Fruit fly (Drosophila melanogaster) whole organism, wandering third instar larva: ENCODE measurements around the gene CG8319.

Source experiments
- Abd-B ChIP-seq: fragments of >200 bp; optimal IDR thresholded peaks from 2 replicates; lab custom pipeline; 2017; ENCODE audit warnings: missing biosample characterization, missing genetic modification characterization
- Dfd ChIP-seq: fragments of >200 bp; optimal IDR thresholded peaks from 2 replicates; lab custom pipeline; 2017; ENCODE audit warnings: missing biosample characterization, missing genetic modification characterization
- HLH106 ChIP-seq: fragments of 200-800 bp; optimal IDR thresholded peaks from 3 replicates; lab custom pipeline; 2019; ENCODE audit warnings: missing biosample characterization, mild to moderate bottlenecking, missing genetic modification characterization, moderate library complexity
- Hr83 ChIP-seq: fragments of 200-300 bp; sonication (Bioruptor generic); optimal IDR thresholded peaks from 2 replicates; lab custom pipeline; 2016; ENCODE audit warnings: missing biosample characterization, mild to moderate bottlenecking, missing genetic modification characterization, moderate library complexity; ENCODE audit not compliant: poor library complexity, severe bottlenecking
- Mio ChIP-seq: sonication (Bioruptor generic); optimal IDR thresholded peaks from 2 replicates; lab custom pipeline; 2016; ENCODE audit warnings: missing biosample characterization, missing genetic modification characterization
- OdsH ChIP-seq: fragments of 200-800 bp; sonication (Bioruptor generic); optimal IDR thresholded peaks from 2 replicates; lab custom pipeline; 2016; ENCODE audit warnings: missing biosample characterization, mild to moderate bottlenecking, missing genetic modification characterization
- brk ChIP-seq: fragments of 200-800 bp; sonication (Bioruptor generic); optimal IDR thresholded peaks from 2 replicates; lab custom pipeline; 2016; ENCODE audit warnings: missing biosample characterization, mild to moderate bottlenecking, missing genetic modification characterization
- pan ChIP-seq: fragments of >200 bp; optimal IDR thresholded peaks from 2 replicates; lab custom pipeline; 2017
- psq ChIP-seq: fragments of 200-800 bp; sonication (Bioruptor generic); optimal IDR thresholded peaks from 3 replicates; lab custom pipeline; 2017; ENCODE audit warnings: missing biosample characterization, mild to moderate bottlenecking, missing genetic modification characterization, moderate library complexity
- sage ChIP-seq: fragments of 200-800 bp; sonication (Bioruptor generic); optimal IDR thresholded peaks from 2 replicates; lab custom pipeline; 2016; ENCODE audit warnings: missing biosample characterization, mild to moderate bottlenecking, missing genetic modification characterization
- sv ChIP-seq: fragments of 200-800 bp; sonication (Bioruptor generic); optimal IDR thresholded peaks from 3 replicates; lab custom pipeline; 2016; ENCODE audit warnings: missing biosample characterization, missing genetic modification characterization

dm6 chr3R:9604445-9605020, 22.6 kb upstream of the CG8319 start:
- TF ChIP-seq psq = no peak
- no peak for TF ChIP-seq Hr83 (GFP tag; lab: Kevin White, UChicago)
- TF ChIP-seq HLH106 (tag; lab: Kevin White, UChicago) = no peak
- TF ChIP-seq sage = no peak
- TF ChIP-seq sv (GFP tag; lab: Kevin White, UChicago) = no peak
- no peak for TF ChIP-seq Dfd
- TF ChIP-seq pan (lab: Kevin White, UChicago) = no peak
- TF ChIP-seq OdsH (GFP tag; lab: Kevin White, UChicago) = no peak
- no peak for TF ChIP-seq Mio (GFP tag; lab: Kevin White, UChicago)
- TF ChIP-seq brk (GFP tag; lab: Kevin White, UChicago) = no peak
- TF ChIP-seq Abd-B (GFP tag; lab: Kevin White, UChicago) = no peak
